Worm (Caenorhabditis elegans) whole organism, L1 larva: Measurements from ENCODE around the gene cdc-48.1.
A peak's percentile ranks its signal among the peaks of the same experiment; 100 is the strongest.

Experiments
- C16A3.4 ChIP-seq: fragments of 150-350 bp; optimal IDR thresholded peaks from 2 replicates; lab custom pipeline; 2014; ENCODE audit warnings: missing biosample characterization, missing genetic modification characterization
- F16B12.6 ChIP-seq: fragments of 150-350 bp; optimal IDR thresholded peaks from 2 replicates; lab custom pipeline; 2014; ENCODE audit warnings: missing biosample characterization, missing genetic modification characterization
- alr-1 ChIP-seq: fragments of 200-800 bp; sonication (Bioruptor generic); optimal IDR thresholded peaks from 2 replicates; lab custom pipeline; 2018; ENCODE audit warnings: borderline replicate concordance, mild to moderate bottlenecking, missing genetic modification characterization, missing compliant biosample characterization
- ama-1 ChIP-seq: fragments of 150-350 bp; optimal IDR thresholded peaks from 2 replicates; lab custom pipeline; 2014
- ceh-82 ChIP-seq, 3 experiments: fragments of 150-350 bp in 1 of 3; sonication (generic microtip) in 2 of 3; optimal IDR thresholded peaks; 2 replicates each; lab custom pipeline; 2014 to 2017; ENCODE audit warnings: missing biosample characterization in 3 of 3, missing genetic modification characterization in 3 of 3
- ces-1 ChIP-seq: fragments of 150-350 bp; optimal IDR thresholded peaks from 2 replicates; lab custom pipeline; 2014; ENCODE audit warnings: missing biosample characterization, missing genetic modification reagents, missing genetic modification characterization
- dsc-1 ChIP-seq: sonication (generic microtip); optimal IDR thresholded peaks from 2 replicates; lab custom pipeline; 2016; ENCODE audit warnings: mild to moderate bottlenecking, missing genetic modification characterization, missing compliant biosample characterization
- efl-3 ChIP-seq: fragments of 200-800 bp; sonication (Bioruptor generic); optimal IDR thresholded peaks from 2 replicates; lab custom pipeline; 2018; ENCODE audit warnings: mild to moderate bottlenecking, missing genetic modification characterization, missing compliant biosample characterization
- egl-13 ChIP-seq: sonication (generic microtip); optimal IDR thresholded peaks from 2 replicates; lab custom pipeline; 2016; ENCODE audit warnings: missing genotype, missing genetic modification reagents, missing genetic modification characterization, missing compliant biosample characterization
- elt-3 ChIP-seq, 6 experiments: fragments of 150-350 bp in 1 of 6; sonication (generic microtip); optimal IDR thresholded peaks; 2 replicates each; lab custom pipeline; 2017 to 2018; ENCODE audit warnings: missing biosample characterization in 6 of 6, missing genetic modification characterization in 6 of 6, inconsistent platforms in 1 of 6
- fkh-8 ChIP-seq: sonication (generic microtip); optimal IDR thresholded peaks from 2 replicates; lab custom pipeline; 2016; ENCODE audit warnings: mild to moderate bottlenecking, missing genetic modification characterization, missing compliant biosample characterization
- grh-1 ChIP-seq: fragments of 200-800 bp; sonication (Bioruptor generic); IDR thresholded peaks from 2 replicates; pipeline ENCODE4 v1.3.6; 2022; ENCODE audit warnings: missing genetic modification reagents, missing genetic modification characterization, missing compliant biosample characterization
- hlh-17 ChIP-seq: fragments of 200-800 bp; sonication (Bioruptor generic); optimal IDR thresholded peaks from 2 replicates; lab custom pipeline; 2018; ENCODE audit warnings: missing genetic modification characterization, mild to moderate bottlenecking, missing compliant biosample characterization, moderate library complexity, borderline replicate concordance
- hpl-2 ChIP-seq: fragments of 150-350 bp; optimal IDR thresholded peaks from 2 replicates; lab custom pipeline; 2014; ENCODE audit warnings: missing biosample characterization, missing genetic modification reagents, missing genetic modification characterization
- irx-1 ChIP-seq: sonication (generic microtip); optimal IDR thresholded peaks from 2 replicates; lab custom pipeline; 2016; ENCODE audit warnings: missing genetic modification characterization, missing compliant biosample characterization
- isw-1 ChIP-seq: fragments of 200-800 bp; sonication (Bioruptor generic); IDR thresholded peaks from 2 replicates; pipeline ENCODE4 v1.3.6; 2022; ENCODE audit warnings: missing genetic modification characterization, missing compliant biosample characterization
- jun-1 ChIP-seq: fragments of 150-350 bp; optimal IDR thresholded peaks from 2 replicates; lab custom pipeline; 2014; ENCODE audit warnings: missing biosample characterization, missing genetic modification reagents, missing genetic modification characterization
- lin-14 ChIP-seq: fragments of 200-800 bp; sonication (Bioruptor generic); optimal IDR thresholded peaks from 2 replicates; lab custom pipeline; 2018; ENCODE audit warnings: mild to moderate bottlenecking, missing genetic modification characterization, moderate library complexity, missing compliant biosample characterization
- lin-15B ChIP-seq: fragments of 150-350 bp; sonication (generic microtip); optimal IDR thresholded peaks from 3 replicates; lab custom pipeline; 2014; ENCODE audit warnings: missing biosample characterization, missing genetic modification characterization
- lir-3 ChIP-seq: sonication (generic microtip); optimal IDR thresholded peaks from 2 replicates; lab custom pipeline; 2016; ENCODE audit warnings: mild to moderate bottlenecking, missing genetic modification characterization, moderate library complexity, missing compliant biosample characterization; ENCODE audit not compliant: poor library complexity
- mef-2 ChIP-seq: fragments of 150-350 bp; optimal IDR thresholded peaks from 2 replicates; lab custom pipeline; 2014; ENCODE audit warnings: missing biosample characterization, missing genetic modification characterization
- nhr-11 ChIP-seq: fragments of 150-350 bp; optimal IDR thresholded peaks from 2 replicates; lab custom pipeline; 2014; ENCODE audit warnings: missing biosample characterization, missing genetic modification characterization
- nhr-19 ChIP-seq: fragments of 200-800 bp; sonication (Bioruptor generic); conservative IDR thresholded peaks from 2 replicates; pipeline ENCODE4 v1.3.6; 2022; ENCODE audit warnings: missing genetic modification characterization, missing compliant biosample characterization
- nhr-20 ChIP-seq: sonication (generic microtip); optimal IDR thresholded peaks from 2 replicates; lab custom pipeline; 2016; ENCODE audit warnings: mild to moderate bottlenecking, missing genetic modification characterization, missing compliant biosample characterization
- nhr-237 ChIP-seq: fragments of 150-350 bp; optimal IDR thresholded peaks from 2 replicates; lab custom pipeline; 2014; ENCODE audit warnings: missing biosample characterization, missing genetic modification characterization
- nhr-28 ChIP-seq: fragments of 150-350 bp; optimal IDR thresholded peaks from 2 replicates; lab custom pipeline; 2014; ENCODE audit warnings: missing biosample characterization, missing genetic modification characterization
- nhr-76 ChIP-seq: sonication (generic microtip); optimal IDR thresholded peaks from 2 replicates; lab custom pipeline; 2017; ENCODE audit warnings: missing biosample characterization, missing genetic modification characterization
- nhr-77 ChIP-seq: fragments of 150-350 bp; optimal IDR thresholded peaks from 2 replicates; lab custom pipeline; 2014; ENCODE audit warnings: missing biosample characterization, missing genetic modification characterization
- nhr-85 ChIP-seq: sonication (generic microtip); peaks from one replicate; lab custom pipeline; 2016; ENCODE audit warnings: missing genetic modification characterization, inconsistent platforms, missing compliant biosample characterization
- pag-3 ChIP-seq: sonication (generic microtip); optimal IDR thresholded peaks from 2 replicates; lab custom pipeline; 2017; ENCODE audit warnings: missing genetic modification characterization, mild to moderate bottlenecking, missing compliant biosample characterization, antibody characterized with exemption, borderline replicate concordance; ENCODE audit not compliant: insufficient read depth
- pqm-1 ChIP-seq: sonication (generic microtip); optimal IDR thresholded peaks from 3 replicates; lab custom pipeline; 2017; ENCODE audit warnings: missing biosample characterization, missing genetic modification characterization
- rnt-1 ChIP-seq: sonication (generic microtip); optimal IDR thresholded peaks from 2 replicates; lab custom pipeline; 2016; ENCODE audit warnings: mild to moderate bottlenecking, missing genetic modification characterization, moderate library complexity, missing compliant biosample characterization
- skn-1 ChIP-seq: fragments of 150-350 bp; optimal IDR thresholded peaks from 2 replicates; lab custom pipeline; 2014; ENCODE audit warnings: missing biosample characterization, missing genetic modification characterization
- sox-4 ChIP-seq: sonication (generic microtip); optimal IDR thresholded peaks from 2 replicates; lab custom pipeline; 2016; ENCODE audit warnings: missing genetic modification characterization, missing compliant biosample characterization
- sptf-1 ChIP-seq: fragments of 150-350 bp; optimal IDR thresholded peaks from 2 replicates; lab custom pipeline; 2014; ENCODE audit warnings: missing biosample characterization, missing genetic modification characterization
- sup-37 ChIP-seq: fragments of 200-800 bp; sonication (Bioruptor generic); optimal IDR thresholded peaks from 2 replicates; lab custom pipeline; 2018; ENCODE audit warnings: mild to moderate bottlenecking, missing genetic modification characterization, missing compliant biosample characterization
- swsn-7 ChIP-seq: sonication (generic microtip); optimal IDR thresholded peaks from 2 replicates; lab custom pipeline; 2016; ENCODE audit warnings: missing genetic modification characterization, missing compliant biosample characterization
- unc-130 ChIP-seq: fragments of 150-350 bp; optimal IDR thresholded peaks from 2 replicates; lab custom pipeline; 2017; ENCODE audit warnings: missing biosample characterization, missing genetic modification characterization, inconsistent platforms
- unc-86 ChIP-seq: sonication (generic microtip); optimal IDR thresholded peaks from 2 replicates; lab custom pipeline; 2016; ENCODE audit warnings: missing genetic modification characterization, missing compliant biosample characterization
- unc-98 ChIP-seq: fragments of 200-800 bp; sonication (Bioruptor generic); IDR thresholded peaks from 2 replicates; pipeline ENCODE4 v1.3.6; 2022; ENCODE audit warnings: missing genetic modification characterization, missing compliant biosample characterization
- vab-15 ChIP-seq: sonication (generic microtip); optimal IDR thresholded peaks from 2 replicates; lab custom pipeline; 2017; ENCODE audit warnings: missing genotype, mild to moderate bottlenecking, missing genetic modification characterization, missing compliant biosample characterization
- zag-1 ChIP-seq: fragments of 150-350 bp; optimal IDR thresholded peaks from 2 replicates; lab custom pipeline; 2014; ENCODE audit warnings: missing biosample characterization, missing genetic modification characterization
- ztf-11 ChIP-seq, 2 experiments: sonication (generic microtip); optimal IDR thresholded peaks; 2 replicates each; lab custom pipeline; 2016 to 2017; ENCODE audit warnings: missing genetic modification characterization in 2 of 2, missing biosample characterization in 1 of 2, missing compliant biosample characterization in 1 of 2

The cdc-48.1 gene

DNA sequence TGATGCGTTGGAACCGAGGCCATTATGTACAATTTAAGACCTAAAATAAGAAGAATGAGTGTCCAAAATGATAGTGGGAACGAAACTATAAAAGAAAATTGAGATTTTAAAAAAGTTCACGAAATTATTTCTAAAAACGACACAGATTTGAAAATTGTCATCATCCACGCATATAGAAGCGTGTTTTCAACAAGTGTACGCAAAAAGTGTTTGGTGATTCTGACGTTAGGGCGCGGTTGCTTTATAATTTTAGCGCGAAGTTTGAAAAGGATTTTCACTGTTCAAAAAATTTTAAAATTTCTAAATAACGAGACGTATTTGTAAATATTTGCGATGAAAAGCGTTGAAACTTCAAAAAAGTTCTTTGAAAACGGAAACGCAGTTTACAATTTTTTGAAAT lies at the start of gene cdc-48.1 (continued):
- TF ChIP-seq grh-1 (peak; percentile 100), sox-4 (tag; lab: Kevin White, UChicago) (peak; percentile 98), ama-1 (lab: Kevin White, UChicago) (peak; percentile 98), ces-1 (peak; percentile 97), alr-1 (no peak), C16A3.4 (tag; lab: Kevin White, UChicago) (peak; percentile 100), ztf-11 (tag; optimal IDR thresholded peaks at IDR 0.05; lab: Kevin White, UChicago) (peak in 1 of 2 experiments; percentile 98), unc-130 (tag; lab: Kevin White, UChicago) (peak; percentile 100), nhr-11 (peak; percentile 100), fkh-8 (tag; lab: Kevin White, UChicago) (peak; percentile 100), nhr-76 (tag; lab: Kevin White, UChicago) (peak; percentile 88), nhr-85 (tag; lab: Kevin White, UChicago) (peak; percentile 100), lir-3 (tag; lab: Kevin White, UChicago) (peak; percentile 98), irx-1 (tag; lab: Kevin White, UChicago) (peak; percentile 99), nhr-28 (tag; lab: Kevin White, UChicago) (peak; percentile 77), nhr-20 (tag; lab: Kevin White, UChicago) (peak; percentile 100), egl-13 (tag; lab: Kevin White, UChicago) (peak; percentile 100), ceh-82 (tag; optimal IDR thresholded peaks at IDR 0.05; lab: Kevin White, UChicago) (peak; percentile 100), dsc-1 (tag; lab: Kevin White, UChicago) (peak; percentile 100), isw-1 (GFP tag; lab: Robert Waterston, UW) (peak; percentile 100), jun-1 (tag; lab: Kevin White, UChicago) (peak; percentile 99), vab-15 (peak; percentile 100), unc-86 (tag; lab: Kevin White, UChicago) (peak; percentile 100), hlh-17 (GFP tag; lab: Kevin White, UChicago) (no peak), rnt-1 (tag; lab: Kevin White, UChicago) (peak; percentile 100), lin-14 (peak; percentile 100), sptf-1 (tag; lab: Kevin White, UChicago) (no peak), pag-3 (tag; lab: Kevin White, UChicago) (peak; percentile 91), nhr-19 (GFP tag; lab: Robert Waterston, UW) (peak; percentile 100), sup-37 (GFP tag; lab: Kevin White, UChicago) (peak; percentile 99), unc-98 (GFP tag; lab: Robert Waterston, UW) (peak; percentile 95), nhr-237 (tag; lab: Kevin White, UChicago) (peak; percentile 100)

DNA sequence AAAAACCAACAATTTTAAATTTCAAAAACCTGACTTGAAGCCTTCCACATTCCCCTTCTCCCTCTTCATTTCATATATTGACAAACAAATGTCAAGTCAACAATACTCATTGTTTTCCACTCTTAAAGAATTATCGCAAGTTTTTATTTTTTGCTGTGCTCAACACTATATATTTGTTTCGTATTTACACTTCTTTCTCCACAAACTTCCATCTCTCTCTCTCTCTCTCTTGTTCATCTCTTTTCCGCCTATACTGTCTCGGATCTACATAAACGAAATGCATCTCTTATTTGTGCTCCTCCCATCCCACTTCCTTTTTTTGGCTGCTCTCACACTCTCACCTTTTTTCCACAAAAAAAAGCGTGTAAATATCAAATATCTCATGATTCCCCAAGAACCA lies 49.5 kb upstream of the cdc-48.1 start, which contains the start of gene C14A4.12:
Gene C14A4.12 (plus strand): TSS at position 301 of the 400 bp plus-strand sequence.
- TF ChIP-seq lin-15B (tag; lab: Kevin White, UChicago) (no peak), zag-1 (tag; lab: Kevin White, UChicago) (no peak), nhr-28 (tag; lab: Kevin White, UChicago) (no peak), egl-13 (tag; lab: Kevin White, UChicago) (no peak), nhr-76 (tag; lab: Kevin White, UChicago) (no peak), pag-3 (tag; lab: Kevin White, UChicago) (no peak), nhr-77 (no peak), mef-2 (tag; lab: Kevin White, UChicago) (no peak), hlh-17 (GFP tag; lab: Kevin White, UChicago) (no peak), swsn-7 (tag; lab: Kevin White, UChicago) (no peak), nhr-11 (no peak), F16B12.6 (tag; lab: Kevin White, UChicago) (no peak), C16A3.4 (tag; lab: Kevin White, UChicago) (no peak), pqm-1 (tag; lab: Kevin White, UChicago) (no peak), ama-1 (lab: Kevin White, UChicago) (no peak), elt-3 (tag; optimal IDR thresholded peaks at IDR 0.05; lab: Kevin White, UChicago) (no peak), efl-3 (GFP tag; lab: Kevin White, UChicago) (no peak), hpl-2 (no peak), skn-1 (tag; lab: Kevin White, UChicago) (no peak)
- TF ChIP-seq, all 84 proteins: peak for 0
